Worm (Caenorhabditis elegans): Measurements from ENCODE around the gene C28A5.1.

DNA sequence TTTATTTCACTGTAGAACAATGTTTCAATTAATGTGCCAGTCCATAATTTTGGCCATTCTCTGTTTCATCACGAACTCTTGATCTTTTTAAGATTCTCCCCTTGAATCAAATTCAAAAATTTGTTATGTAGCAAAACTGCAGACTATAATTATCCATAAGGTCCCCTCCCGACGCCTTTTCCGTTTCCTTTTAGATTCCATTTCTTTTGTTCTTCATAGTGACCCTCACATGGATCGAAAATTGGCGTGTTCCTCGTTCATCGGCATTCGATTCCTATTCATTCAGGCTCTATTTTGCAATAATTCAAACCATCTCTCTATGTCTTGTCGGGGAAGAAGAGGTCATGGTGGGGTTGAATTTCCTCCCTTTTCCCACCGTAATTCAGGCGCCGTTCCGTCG is 10.3 kb upstream of the C28A5.1 start:
- TF ChIP-seq W03F9.2 (tag; optimal IDR thresholded peaks at IDR 0.05) = no peak
- no peak for TF ChIP-seq him-1 (tag; optimal IDR thresholded peaks at IDR 0.05)
- TF ChIP-seq dao-5 (tag; optimal IDR thresholded peaks at IDR 0.05) = no peak

All from whole organism, L4/young adult.